Fruit fly (Drosophila melanogaster) whole organism, embryonic: Measurements from ENCODE around the gene CG13044.

ENCODE experiments used
- Aef1 ChIP-seq: fragments of 200-800 bp; sonication (Bioruptor generic); IDR thresholded peaks from 3 replicates; pipeline ENCODE4 v1.3.6; 2022; ENCODE audit warnings: missing biosample characterization, missing genetic modification characterization
- Bteb2 ChIP-seq: fragments of 200-800 bp; sonication (Bioruptor generic); optimal IDR thresholded peaks from 2 replicates; lab custom pipeline; 2016; ENCODE audit warnings: missing biosample characterization, missing genetic modification characterization
- CG11085 ChIP-seq: fragments of 200-800 bp; sonication (Bioruptor generic); IDR thresholded peaks from 2 replicates; pipeline ENCODE4 v1.3.6; 2022; ENCODE audit warnings: missing biosample characterization, missing genetic modification characterization
- CG11456 ChIP-seq: fragments of 200-800 bp; sonication (Bioruptor generic); IDR thresholded peaks from 3 replicates; pipeline ENCODE4 v1.3.6; 2022; ENCODE audit warnings: missing biosample characterization, missing genetic modification characterization
- CG11560 ChIP-seq: fragments of 200-800 bp; sonication (Bioruptor generic); IDR thresholded peaks from 3 replicates; pipeline ENCODE4 v1.3.6; 2022; ENCODE audit warnings: missing biosample characterization, missing genetic modification characterization
- CG11695 ChIP-seq: fragments of 200-800 bp; sonication (Bioruptor generic); IDR thresholded peaks from 3 replicates; pipeline ENCODE4 v1.3.6; 2022; ENCODE audit warnings: missing biosample characterization, missing genetic modification characterization
- CG12299 ChIP-seq: fragments of 200-800 bp; sonication (Bioruptor generic); optimal IDR thresholded peaks from 2 replicates; lab custom pipeline; 2018; ENCODE audit warnings: missing biosample characterization, mild to moderate bottlenecking, missing genetic modification characterization
- CG12391 ChIP-seq: fragments of 200-800 bp; sonication (Bioruptor generic); optimal IDR thresholded peaks from 3 replicates; lab custom pipeline; 2018; ENCODE audit warnings: missing biosample characterization, mild to moderate bottlenecking, missing genetic modification characterization, moderate library complexity
- CG12659 ChIP-seq: fragments of 200-800 bp; sonication (Bioruptor generic); optimal IDR thresholded peaks from 3 replicates; lab custom pipeline; 2017; ENCODE audit warnings: mild to moderate bottlenecking, missing biosample characterization, missing genetic modification reagents, missing genetic modification characterization
- CG12942 ChIP-seq: fragments of 200-800 bp; sonication (Bioruptor generic); optimal IDR thresholded peaks from 3 replicates; lab custom pipeline; 2016; ENCODE audit warnings: missing biosample characterization, missing genetic modification characterization
- CG15011 ChIP-seq: fragments of 200-800 bp; sonication (Bioruptor generic); optimal IDR thresholded peaks from 3 replicates; lab custom pipeline; 2018; ENCODE audit warnings: missing biosample characterization, mild to moderate bottlenecking, missing genetic modification characterization
- CG1647 ChIP-seq: fragments of 200-800 bp; sonication (Bioruptor generic); optimal IDR thresholded peaks from 3 replicates; lab custom pipeline; 2016; ENCODE audit warnings: missing biosample characterization, missing genetic modification characterization
- CG17186 ChIP-seq: fragments of 200-800 bp; sonication (Bioruptor generic); optimal IDR thresholded peaks from 3 replicates; lab custom pipeline; 2017; ENCODE audit warnings: missing biosample characterization, missing genetic modification reagents, missing genetic modification characterization
- CG18476 ChIP-seq: fragments of 200-800 bp; sonication (Bioruptor generic); optimal IDR thresholded peaks from 2 replicates; lab custom pipeline; 2016; ENCODE audit warnings: missing biosample characterization, mild to moderate bottlenecking, missing genetic modification characterization
- CG2116 ChIP-seq: fragments of 200-800 bp; sonication (Bioruptor generic); optimal IDR thresholded peaks from 3 replicates; lab custom pipeline; 2018; ENCODE audit warnings: missing biosample characterization, mild to moderate bottlenecking, missing genetic modification characterization
- CG2120 ChIP-seq: fragments of 200-800 bp; sonication (Bioruptor generic); optimal IDR thresholded peaks from 3 replicates; lab custom pipeline; 2016; ENCODE audit warnings: missing biosample characterization, missing genetic modification characterization
- CG2889 ChIP-seq: fragments of 200-800 bp; sonication (Bioruptor generic); IDR thresholded peaks from 3 replicates; pipeline ENCODE4 v1.3.6; 2022; ENCODE audit warnings: missing biosample characterization, missing genetic modification characterization
- CG32532 ChIP-seq: fragments of 200-800 bp; sonication (Bioruptor generic); IDR thresholded peaks from 2 replicates; pipeline ENCODE4 v1.3.6; 2022; ENCODE audit warnings: missing biosample characterization, missing genetic modification characterization
- CG33213 ChIP-seq: fragments of 200-800 bp; sonication (Bioruptor generic); optimal IDR thresholded peaks from 3 replicates; lab custom pipeline; 2016; ENCODE audit warnings: missing biosample characterization, missing genetic modification characterization
- CG3995 ChIP-seq: fragments of 200-800 bp; sonication (Bioruptor generic); optimal IDR thresholded peaks from 3 replicates; lab custom pipeline; 2016; ENCODE audit warnings: missing biosample characterization, missing genetic modification characterization
- CG6854 ChIP-seq: fragments of 200-800 bp; sonication (Bioruptor generic); optimal IDR thresholded peaks from 3 replicates; lab custom pipeline; 2017; ENCODE audit warnings: missing biosample characterization, mild to moderate bottlenecking, missing genetic modification characterization
- CG7928 ChIP-seq: fragments of 200-800 bp; sonication (Bioruptor generic); optimal IDR thresholded peaks from 2 replicates; lab custom pipeline; 2017; ENCODE audit warnings: missing biosample characterization, mild to moderate bottlenecking, missing genetic modification characterization
- CG7987 ChIP-seq: fragments of 200-800 bp; sonication (Bioruptor generic); optimal IDR thresholded peaks from 2 replicates; lab custom pipeline; 2018; ENCODE audit warnings: missing biosample characterization, mild to moderate bottlenecking, missing genetic modification characterization, moderate library complexity
- Dref ChIP-seq: fragments of 200-800 bp; sonication (Bioruptor generic); IDR thresholded peaks from 2 replicates; pipeline ENCODE4 v1.3.6; 2022; ENCODE audit warnings: missing biosample characterization, missing genetic modification characterization
- E2f2 ChIP-seq: fragments of 200-800 bp; sonication (Bioruptor generic); IDR thresholded peaks from 2 replicates; pipeline ENCODE4 v1.3.6; 2022; ENCODE audit warnings: missing biosample characterization, missing genetic modification characterization
- Ets65A ChIP-seq: fragments of 200-800 bp; sonication (Bioruptor generic); peaks from one replicate; lab custom pipeline; 2016; ENCODE audit warnings: missing biosample characterization, missing genetic modification characterization
- HLH54F ChIP-seq: fragments of 200-800 bp; sonication (Bioruptor generic); optimal IDR thresholded peaks from 3 replicates; lab custom pipeline; 2016; ENCODE audit warnings: missing biosample characterization, missing genetic modification characterization
- Hr51 ChIP-seq, 2 experiments: fragments of 200-800 bp; sonication (Bioruptor generic); optimal IDR thresholded peaks; 2 replicates in 1 of 2; 3 replicates in 1 of 2; lab custom pipeline; 2016 to 2018; ENCODE audit warnings: missing biosample characterization in 2 of 2, missing genetic modification characterization in 2 of 2, mild to moderate bottlenecking in 1 of 2, moderate library complexity in 1 of 2
- MTF-1 ChIP-seq: fragments of 200-800 bp; sonication (Bioruptor generic); optimal IDR thresholded peaks from 2 replicates; lab custom pipeline; 2018; ENCODE audit warnings: missing biosample characterization, mild to moderate bottlenecking, missing genetic modification characterization, borderline replicate concordance
- NFAT ChIP-seq: fragments of 200-800 bp; sonication (Bioruptor generic); IDR thresholded peaks from 2 replicates; pipeline ENCODE4 v1.3.6; 2022; ENCODE audit warnings: missing biosample characterization, missing genetic modification characterization
- Spps ChIP-seq: fragments of 200-800 bp; sonication (Bioruptor generic); optimal IDR thresholded peaks from 2 replicates; lab custom pipeline; 2018; ENCODE audit warnings: missing biosample characterization, mild to moderate bottlenecking, missing genetic modification characterization
- Ssrp ChIP-seq: fragments of 200-800 bp; sonication (Bioruptor generic); optimal IDR thresholded peaks from 2 replicates; lab custom pipeline; 2018; ENCODE audit warnings: missing biosample characterization, mild to moderate bottlenecking, missing genetic modification characterization, moderate library complexity
- al ChIP-seq: fragments of 200-800 bp; sonication (Bioruptor generic); IDR thresholded peaks from 2 replicates; pipeline ENCODE4 v1.3.6; 2022; ENCODE audit warnings: missing biosample characterization, missing genetic modification characterization
- ase ChIP-seq: fragments of 200-800 bp; sonication (Bioruptor generic); IDR thresholded peaks from 3 replicates; pipeline ENCODE4 v1.3.6; 2022; ENCODE audit warnings: missing biosample characterization, missing genetic modification characterization
- bsh ChIP-seq, 2 experiments: fragments of 200-800 bp; sonication (Bioruptor generic); optimal IDR thresholded peaks; 2 replicates each; lab custom pipeline; 2017 to 2018; ENCODE audit warnings: mild to moderate bottlenecking in 2 of 2, missing biosample characterization in 2 of 2, missing genetic modification characterization in 2 of 2, moderate library complexity in 1 of 2
- chm ChIP-seq: fragments of 200-800 bp; sonication (Bioruptor generic); IDR thresholded peaks from 2 replicates; pipeline ENCODE4 v1.3.6; 2022; ENCODE audit warnings: missing biosample characterization, missing genetic modification characterization
- ci ChIP-seq: fragments of 200-800 bp; sonication (Bioruptor generic); IDR thresholded peaks from 3 replicates; pipeline ENCODE4 v1.3.6; 2022; ENCODE audit warnings: missing biosample characterization, missing genetic modification characterization
- dan ChIP-seq: fragments of 200-800 bp; sonication (Bioruptor generic); IDR thresholded peaks from 2 replicates; pipeline ENCODE4 v1.3.6; 2022; ENCODE audit warnings: missing biosample characterization, missing genetic modification characterization
- eyg ChIP-seq: fragments of 200-800 bp; sonication (Bioruptor generic); optimal IDR thresholded peaks from 3 replicates; lab custom pipeline; 2016; ENCODE audit warnings: missing biosample characterization, missing genetic modification characterization
- h ChIP-seq: fragments of >200 bp; optimal IDR thresholded peaks from 2 replicates; lab custom pipeline; 2017
- lmd ChIP-seq: fragments of 200-800 bp; sonication (Bioruptor generic); IDR thresholded peaks from 2 replicates; pipeline ENCODE4 v1.3.6; 2022; ENCODE audit warnings: missing biosample characterization, missing genetic modification characterization
- maf-S ChIP-seq: fragments of 200-800 bp; sonication (Bioruptor generic); optimal IDR thresholded peaks from 2 replicates; lab custom pipeline; 2016; ENCODE audit warnings: missing biosample characterization, missing genetic modification characterization
- mirr ChIP-seq: fragments of 200-800 bp; sonication (Bioruptor generic); optimal IDR thresholded peaks from 3 replicates; lab custom pipeline; 2018; ENCODE audit warnings: missing biosample characterization, mild to moderate bottlenecking, missing genetic modification characterization
- otp ChIP-seq: fragments of 200-800 bp; sonication (Bioruptor generic); IDR thresholded peaks from 3 replicates; pipeline ENCODE4, ENCODE4 v1.3.6; 2022; ENCODE audit warnings: missing biosample characterization, missing genetic modification characterization
- pan ChIP-seq, 4 experiments: fragments of >200 bp in 3 of 4; fragments of 200-800 bp in 1 of 4; sonication (Bioruptor generic) in 1 of 4; optimal IDR thresholded peaks in 3 of 4; IDR thresholded peaks in 1 of 4; 2 replicates each; pipeline versions ENCODE4 v1.3.6 to Lab custom; 2017 to 2022; ENCODE audit warnings: missing biosample characterization in 2 of 4, missing genetic modification characterization in 2 of 4, mixed read lengths in 1 of 4
- sd ChIP-seq: fragments of 200-800 bp; sonication (Bioruptor generic); optimal IDR thresholded peaks from 3 replicates; lab custom pipeline; 2018; ENCODE audit warnings: missing biosample characterization, mild to moderate bottlenecking, missing genetic modification characterization, moderate library complexity
- shn ChIP-seq: fragments of 200-800 bp; sonication (Bioruptor generic); optimal IDR thresholded peaks from 3 replicates; lab custom pipeline; 2016; ENCODE audit warnings: missing biosample characterization, missing genetic modification characterization
- sqz ChIP-seq: fragments of 200-800 bp; sonication (Bioruptor generic); optimal IDR thresholded peaks from 3 replicates; lab custom pipeline; 2018; ENCODE audit warnings: missing biosample characterization, mild to moderate bottlenecking, missing genetic modification characterization
- vfl ChIP-seq: fragments of 200-800 bp; sonication (Bioruptor generic); optimal IDR thresholded peaks from 2 replicates; lab custom pipeline; 2016; ENCODE audit warnings: missing biosample characterization, missing genetic modification characterization
- vvl ChIP-seq: fragments of 200-800 bp; sonication (Bioruptor generic); IDR thresholded peaks from 2 replicates; pipeline ENCODE4 v1.3.6; 2022; ENCODE audit warnings: missing biosample characterization, missing genetic modification characterization

CG13044 gene

dm6 chr3L:16328207-16328891 lies 25.4 kb upstream of the CG13044 start, which contains the start of gene CG13058 (continued):
- peak; percentile 7 for TF ChIP-seq MTF-1 (GFP tag; lab: Kevin White, UChicago)
- peak; percentile 71 for TF ChIP-seq otp
- peak; percentile 70 for TF ChIP-seq CG12659 (GFP tag; lab: Kevin White, UChicago)
- TF ChIP-seq bsh (GFP tag; optimal IDR thresholded peaks at IDR 0.05; lab: Kevin White, UChicago) = peak in 1 of 2 experiments; percentile 3
- TF ChIP-seq CG7987 (GFP tag; lab: Kevin White, UChicago) = peak; percentile 9
- TF ChIP-seq CG33213 (GFP tag; lab: Kevin White, UChicago) = no peak
- TF ChIP-seq Ssrp (tag; lab: Kevin White, UChicago) = no peak
- peak; percentile 45 for TF ChIP-seq CG12942
- peak; percentile 56 for TF ChIP-seq E2f2 (GFP tag; lab: Robert Waterston, UW)
- no peak for TF ChIP-seq h (lab: Kevin White, UChicago)
- peak; percentile 77 for TF ChIP-seq CG2120 (GFP tag; lab: Kevin White, UChicago)
- TF ChIP-seq CG12299 (tag; lab: Kevin White, UChicago) = no peak
- TF ChIP-seq CG2889 (GFP tag; lab: Robert Waterston, UW) = 0 out of 3 replicates have a peak, but pooled peaks have one; percentile 34
- TF ChIP-seq vfl (GFP tag; lab: Kevin White, UChicago) = peak; percentile 14
- TF ChIP-seq dan (GFP tag; lab: Robert Waterston, UW) = no peak
- peak; percentile 42 for TF ChIP-seq Bteb2 (GFP tag; lab: Kevin White, UChicago)
- no peak for TF ChIP-seq Spps (tag; lab: Kevin White, UChicago)
- TF ChIP-seq al (GFP tag; lab: Robert Waterston, UW) = 0 out of 2 replicates have a peak, but pooled peaks have one; percentile 23
- TF ChIP-seq CG6854 (GFP tag; lab: Kevin White, UChicago) = peak; percentile 39
- peak; percentile 44 for TF ChIP-seq CG1647 (GFP tag; lab: Kevin White, UChicago)
- no peak for TF ChIP-seq CG17186
- peak; percentile 25 for TF ChIP-seq CG7928 (GFP tag; lab: Kevin White, UChicago)
- TF ChIP-seq maf-S = peak; percentile 16
- TF ChIP-seq HLH54F (GFP tag; lab: Kevin White, UChicago) = peak; percentile 64
- peak; percentile 67 for TF ChIP-seq CG11695 (GFP tag; lab: Robert Waterston, UW)
- peak; percentile 14 for TF ChIP-seq CG18476 (GFP tag; lab: Kevin White, UChicago)
- no peak for TF ChIP-seq mirr
- TF ChIP-seq Aef1 = peak; percentile 64

DNA sequence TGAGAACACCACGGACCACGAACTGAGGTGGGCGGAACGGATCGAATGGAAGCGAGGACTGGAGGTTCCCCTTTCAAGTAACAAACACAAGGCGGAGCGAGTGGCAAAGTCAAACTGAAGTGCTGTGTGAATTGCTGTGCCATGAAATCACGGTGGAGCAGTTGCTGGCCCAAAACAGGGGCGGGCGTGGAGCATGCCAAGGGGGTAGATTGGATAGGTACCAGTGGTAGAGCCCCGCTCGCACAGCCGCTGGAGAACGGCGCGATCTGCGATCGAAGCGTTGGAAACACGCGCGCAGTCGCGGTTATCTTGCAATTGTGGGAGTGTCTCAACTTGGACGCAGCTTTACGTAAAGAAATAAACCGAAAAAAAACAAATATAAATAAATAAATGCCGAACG lies 24.8 kb upstream of the CG13044 start, which contains the start of gene CG13038:
Gene CG13038 (minus strand): TSS at position 118 of the 400 bp plus-strand sequence.
- no peak for TF ChIP-seq pan (optimal IDR thresholded peaks at IDR 0.05; lab: Kevin White, UChicago)
- peak in 1 of 2 experiments; percentile 9 for TF ChIP-seq pan (GFP tag; optimal IDR thresholded peaks at IDR 0.05 in 1 of 2, IDR thresholded peaks at IDR 0.05 in 1 of 2)
- peak; percentile 6 for TF ChIP-seq sqz
- TF ChIP-seq CG11560 (tag; lab: Robert Waterston, UW) = no peak
- 0 out of 3 replicates have a peak, but pooled peaks have one; percentile 18 for TF ChIP-seq ase (GFP tag; lab: Robert Waterston, UW)
- TF ChIP-seq CG11085 (GFP tag; lab: Robert Waterston, UW) = 0 out of 2 replicates have a peak, but pooled peaks have one; percentile 35
- no peak for TF ChIP-seq chm (GFP tag; lab: Robert Waterston, UW)
- TF ChIP-seq ci = 0 out of 3 replicates have a peak, but pooled peaks have one; percentile 19
- TF ChIP-seq CG15011 = no peak
- TF ChIP-seq sd (tag; lab: Kevin White, UChicago) = peak; percentile 26
- 0 out of 2 replicates have a peak, but pooled peaks have one; percentile 13 for TF ChIP-seq Dref
- TF ChIP-seq CG3995 = no peak
- no peak for TF ChIP-seq shn (GFP tag; lab: Kevin White, UChicago)
- no peak for TF ChIP-seq Hr51 (GFP tag; optimal IDR thresholded peaks at IDR 0.05; lab: Kevin White, UChicago)
- TF ChIP-seq NFAT = peak; percentile 39; the same call in 1 of the 2 replicates
- TF ChIP-seq CG12391 (tag; lab: Kevin White, UChicago) = no peak
- peak; percentile 48 for TF ChIP-seq CG32532 (GFP tag; lab: Robert Waterston, UW)
- peak; percentile 75 for TF ChIP-seq Ets65A (GFP tag; lab: Kevin White, UChicago)
- TF ChIP-seq lmd = peak; percentile 13; the same call in 1 of the 2 replicates
- no peak for TF ChIP-seq eyg (GFP tag; lab: Kevin White, UChicago)
- no peak for TF ChIP-seq CG2116 (GFP tag; lab: Kevin White, UChicago)
- TF ChIP-seq vvl (GFP tag; lab: Robert Waterston, UW) = no peak
- 0 out of 3 replicates have a peak, but pooled peaks have one; percentile 24 for TF ChIP-seq CG11456 (GFP tag; lab: Robert Waterston, UW)
